Worm (Caenorhabditis elegans): Measurements from ENCODE around the gene pstk-1.

The pstk-1 gene

ce11 chrIII:12453785-12454184, 12.6 kb upstream of the pstk-1 start (continued):
- TF ChIP-seq aha-1 (tag) (peak; percentile 89), nhr-10 (tag; optimal IDR thresholded peaks at IDR 0.05) (no peak), nhr-102 (tag; optimal IDR thresholded peaks at IDR 0.05) (no peak), ces-1 (GFP tag; optimal IDR thresholded peaks at IDR 0.05) (no peak), tra-1 (GFP tag; IDR thresholded peaks at IDR 0.05) (no peak)

ce11 chrIII:12455651-12456420, 10.6 kb upstream of the pstk-1 start:
- TF ChIP-seq lsy-2 (tag; optimal IDR thresholded peaks at IDR 0.05) (peak in 1 of 2 experiments; percentile 33), lin-38 (GFP tag; IDR thresholded peaks at IDR 0.05) (peak; percentile 67), Y75B8A.6 (GFP tag; IDR thresholded peaks at IDR 0.05) (no peak), duxl-1 (tag; optimal IDR thresholded peaks at IDR 0.05; ENCODE audit: poor library complexity) (no peak), mxl-3 (GFP tag; optimal IDR thresholded peaks at IDR 0.05) (no peak), mes-2 (tag; optimal IDR thresholded peaks at IDR 0.05; ENCODE audit: poor library complexity, severe bottlenecking) (peak; percentile 47), aha-1 (tag) (peak; percentile 49)

- TF ChIP-seq ztf-7 (tag; optimal IDR thresholded peaks at IDR 0.05) (peak; percentile 8), mep-1 (tag; optimal IDR thresholded peaks at IDR 0.05) (peak; percentile 57), Y48G9A.11 (GFP tag; IDR thresholded peaks at IDR 0.05) (no peak), F26F4.8 (GFP tag; conservative IDR thresholded peaks at IDR 0.05) (no peak), spr-3 (GFP tag; optimal IDR thresholded peaks at IDR 0.05) (no peak), fos-1 (tag; optimal IDR thresholded peaks at IDR 0.05) (no peak), ces-1 (GFP tag; optimal IDR thresholded peaks at IDR 0.05) (no peak), mdl-1 (tag; optimal IDR thresholded peaks at IDR 0.05) (peak in 1 of 2 experiments; percentile 33), nhr-11 (tag; optimal IDR thresholded peaks at IDR 0.05) (peak; percentile 77), hlh-30 (tag; optimal IDR thresholded peaks at IDR 0.05; ENCODE audit: insufficient read depth) (peak; percentile 93), lin-13 (GFP tag; optimal IDR thresholded peaks at IDR 0.05) (peak; percentile 11), nhr-28 (tag; optimal IDR thresholded peaks at IDR 0.05) (peak; percentile 69), nhr-77 (tag; optimal IDR thresholded peaks at IDR 0.05) (peak; percentile 11), T26A8.4 (GFP tag; IDR thresholded peaks at IDR 0.05) (no peak), aha-1 (tag) (peak; percentile 24), duxl-1 (tag; optimal IDR thresholded peaks at IDR 0.05; ENCODE audit: poor library complexity) (no peak), dve-1 (tag; optimal IDR thresholded peaks at IDR 0.05; ENCODE audit: insufficient read depth) (peak; percentile 81), lsy-2 (tag; optimal IDR thresholded peaks at IDR 0.05) (peak in 1 of 2 experiments; percentile 39), dpl-1 (GFP tag; optimal IDR thresholded peaks at IDR 0.05) (peak; percentile 38), madf-5 (GFP tag; IDR thresholded peaks at IDR 0.05) (0 out of 4 replicates have a peak, but pooled peaks of 1 of the 2 experiments have one; percentile 2), daf-16 (GFP tag; optimal IDR thresholded peaks at IDR 0.05) (no peak), daf-16 (tag; optimal IDR thresholded peaks at IDR 0.05) (peak; percentile 91), ceh-28 (tag; optimal IDR thresholded peaks at IDR 0.05) (peak; percentile 62), unc-130 (GFP tag; optimal IDR thresholded peaks at IDR 0.05) (peak; percentile 26), pqm-1 (tag; optimal IDR thresholded peaks at IDR 0.05) (peak; percentile 40), F49E8.2 (tag; optimal IDR thresholded peaks at IDR 0.05; ENCODE audit: borderline replicate concordance) (peak; percentile 58), zip-2 (tag; optimal IDR thresholded peaks at IDR 0.05) (no peak), hif-1 (tag; optimal IDR thresholded peaks at IDR 0.05) (peak in 1 of 2 experiments; percentile 27), mes-2 (tag; optimal IDR thresholded peaks at IDR 0.05; ENCODE audit: poor library complexity, severe bottlenecking) (peak; percentile 58), F37D6.2 (tag; optimal IDR thresholded peaks at IDR 0.05) (no peak), ZK546.5 (tag; optimal IDR thresholded peaks at IDR 0.05) (no peak), mxl-3 (GFP tag; optimal IDR thresholded peaks at IDR 0.05) (peak; percentile 18), set-16 (GFP tag; IDR thresholded peaks at IDR 0.05) (no peak), dmd-8 (GFP tag; IDR thresholded peaks at IDR 0.05) (no peak), lin-38 (GFP tag; IDR thresholded peaks at IDR 0.05) (peak; percentile 9)
Observed at ce11 chrIII:12456801-12457647, 9.4 kb upstream of the pstk-1 start, which contains the start of the genes scav-3 and Y49E10.21. scav-3 (minus strand) TSS chrIII:12456850. Y49E10.21 (plus strand) TSS chrIII:12457597.
